Worm (Caenorhabditis elegans) whole organism, L3 larva: ENCODE measurements around the gene EGAP1.5.

Experiments
- R02D3.7 ChIP-seq: fragments of 150-350 bp; optimal IDR thresholded peaks from 2 replicates; lab custom pipeline; 2014; ENCODE audit warnings: missing biosample characterization, missing genetic modification characterization
- ZK546.5 ChIP-seq: sonication (generic microtip); optimal IDR thresholded peaks from 2 replicates; lab custom pipeline; 2017; ENCODE audit warnings: missing biosample characterization, missing genetic modification characterization
- ama-1 ChIP-seq: fragments of 150-350 bp; optimal IDR thresholded peaks from 2 replicates; lab custom pipeline; 2018
- ceh-16 ChIP-seq: sonication (generic microtip); optimal IDR thresholded peaks from 2 replicates; lab custom pipeline; 2017; ENCODE audit warnings: missing biosample characterization, missing genetic modification characterization
- ceh-28 ChIP-seq: fragments of 150-350 bp; optimal IDR thresholded peaks from 2 replicates; lab custom pipeline; 2014; ENCODE audit warnings: missing biosample characterization, missing genetic modification reagents, missing genetic modification characterization
- daf-12 ChIP-seq: fragments of 150-350 bp; optimal IDR thresholded peaks from 2 replicates; lab custom pipeline; 2014; ENCODE audit warnings: missing biosample characterization, missing genetic modification reagents, missing genetic modification characterization
- egl-27 ChIP-seq: sonication (generic microtip); optimal IDR thresholded peaks from 4 replicates; lab custom pipeline; 2017; ENCODE audit warnings: missing biosample characterization, missing genetic modification reagents, missing genetic modification characterization
- egl-5 ChIP-seq: fragments of 150-350 bp; optimal IDR thresholded peaks from 2 replicates; lab custom pipeline; 2017; ENCODE audit warnings: missing biosample characterization, missing genetic modification reagents, missing genetic modification characterization, inconsistent platforms
- elt-1 ChIP-seq: fragments of 150-350 bp; optimal IDR thresholded peaks from 2 replicates; lab custom pipeline; 2014; ENCODE audit warnings: missing biosample characterization, missing genetic modification characterization
- elt-2 ChIP-seq: sonication (generic microtip); optimal IDR thresholded peaks from 2 replicates; lab custom pipeline; 2016; ENCODE audit warnings: missing genetic modification reagents, mild to moderate bottlenecking, missing genetic modification characterization, missing compliant biosample characterization
- elt-3 ChIP-seq, 3 experiments: fragments of 150-350 bp in 1 of 3; sonication (generic microtip) in 2 of 3; optimal IDR thresholded peaks; 2 replicates in 2 of 3; 4 replicates in 1 of 3; lab custom pipeline; 2014 to 2017; ENCODE audit warnings: missing biosample characterization in 3 of 3, missing genetic modification characterization in 3 of 3
- eor-1 ChIP-seq, 2 experiments: fragments of 150-350 bp; optimal IDR thresholded peaks; 2 replicates each; lab custom pipeline; 2014 to 2018; ENCODE audit warnings: missing biosample characterization in 2 of 2, missing genetic modification characterization in 2 of 2
- fkh-10 ChIP-seq: sonication (generic microtip); optimal IDR thresholded peaks from 2 replicates; lab custom pipeline; 2017; ENCODE audit warnings: missing biosample characterization, missing genetic modification reagents, missing genetic modification characterization
- fkh-2 ChIP-seq: fragments of 150-350 bp; optimal IDR thresholded peaks from 2 replicates; lab custom pipeline; 2014; ENCODE audit warnings: missing biosample characterization, missing genetic modification reagents, missing genetic modification characterization
- fos-1 ChIP-seq: fragments of 150-350 bp; optimal IDR thresholded peaks from 2 replicates; lab custom pipeline; 2014; ENCODE audit warnings: missing biosample characterization, missing genetic modification characterization
- hmg-11 ChIP-seq: sonication (generic microtip); optimal IDR thresholded peaks from 2 replicates; lab custom pipeline; 2016; ENCODE audit warnings: missing genetic modification characterization, missing compliant biosample characterization
- jun-1 ChIP-seq: fragments of 150-350 bp; optimal IDR thresholded peaks from 2 replicates; lab custom pipeline; 2014; ENCODE audit warnings: missing biosample characterization, missing genetic modification reagents, missing genetic modification characterization
- lin-39 ChIP-seq: fragments of 150-350 bp; optimal IDR thresholded peaks from 2 replicates; lab custom pipeline; 2018; ENCODE audit warnings: missing biosample characterization, missing genetic modification reagents, missing genetic modification characterization
- lsy-12 ChIP-seq: sonication (generic microtip); optimal IDR thresholded peaks from 2 replicates; lab custom pipeline; 2016; ENCODE audit warnings: mild to moderate bottlenecking, missing genetic modification characterization, missing compliant biosample characterization
- mdl-1 ChIP-seq: fragments of 150-350 bp; optimal IDR thresholded peaks from 2 replicates; lab custom pipeline; 2014; ENCODE audit warnings: missing biosample characterization, missing genetic modification characterization
- nfya-1 ChIP-seq: sonication (generic microtip); optimal IDR thresholded peaks from 2 replicates; lab custom pipeline; 2017; ENCODE audit warnings: missing genetic modification characterization, mild to moderate bottlenecking, missing compliant biosample characterization, antibody characterized with exemption, moderate library complexity; ENCODE audit not compliant: insufficient read depth
- nhr-11 ChIP-seq: fragments of 150-350 bp; optimal IDR thresholded peaks from 2 replicates; lab custom pipeline; 2014; ENCODE audit warnings: missing biosample characterization, missing genetic modification characterization
- nhr-23 ChIP-seq: fragments of 150-350 bp; optimal IDR thresholded peaks from 2 replicates; lab custom pipeline; 2014; ENCODE audit warnings: missing biosample characterization, missing genetic modification reagents, missing genetic modification characterization
- nhr-25 ChIP-seq: sonication (generic microtip); optimal IDR thresholded peaks from 2 replicates; lab custom pipeline; 2017; ENCODE audit warnings: missing biosample characterization, missing genetic modification characterization
- nhr-43 ChIP-seq: sonication (generic microtip); optimal IDR thresholded peaks from 2 replicates; lab custom pipeline; 2016; ENCODE audit warnings: mild to moderate bottlenecking, missing genetic modification characterization, missing compliant biosample characterization; ENCODE audit not compliant: poor library complexity, severe bottlenecking
- nhr-76 ChIP-seq: fragments of 150-350 bp; sonication (generic microtip); optimal IDR thresholded peaks from 5 replicates; lab custom pipeline; 2014; ENCODE audit warnings: missing biosample characterization, missing genetic modification characterization
- nhr-77 ChIP-seq: fragments of 150-350 bp; optimal IDR thresholded peaks from 2 replicates; lab custom pipeline; 2014; ENCODE audit warnings: missing biosample characterization, missing genetic modification characterization
- pha-4 ChIP-seq: fragments of 150-350 bp; optimal IDR thresholded peaks from 2 replicates; lab custom pipeline; 2014; ENCODE audit warnings: missing biosample characterization, missing genetic modification reagents, missing genetic modification characterization
- pqm-1 ChIP-seq: fragments of 150-350 bp; optimal IDR thresholded peaks from 2 replicates; lab custom pipeline; 2017; ENCODE audit warnings: missing biosample characterization, missing genetic modification characterization, inconsistent platforms
- sea-2 ChIP-seq: fragments of 150-350 bp; sonication (generic microtip); optimal IDR thresholded peaks from 4 replicates; lab custom pipeline; 2014; ENCODE audit warnings: missing biosample characterization, missing genetic modification reagents, missing genetic modification characterization
- skn-1 ChIP-seq: fragments of 150-350 bp; optimal IDR thresholded peaks from 2 replicates; lab custom pipeline; 2014; ENCODE audit warnings: missing biosample characterization, missing genetic modification characterization
- snpc-4 ChIP-seq: fragments of 150-350 bp; optimal IDR thresholded peaks from 2 replicates; lab custom pipeline; 2014; ENCODE audit warnings: missing biosample characterization, missing genetic modification characterization
- tbx-2 ChIP-seq: sonication (generic microtip); optimal IDR thresholded peaks from 2 replicates; lab custom pipeline; 2016; ENCODE audit warnings: mild to moderate bottlenecking, missing genetic modification characterization, missing compliant biosample characterization
- unc-62 ChIP-seq: fragments of 150-350 bp; sonication (generic microtip); optimal IDR thresholded peaks from 4 replicates; lab custom pipeline; 2014; ENCODE audit warnings: missing biosample characterization, missing genetic modification reagents, missing genetic modification characterization
- zag-1 ChIP-seq: fragments of 150-350 bp; optimal IDR thresholded peaks from 2 replicates; lab custom pipeline; 2014; ENCODE audit warnings: missing biosample characterization, missing genetic modification characterization
- ztf-4 ChIP-seq: fragments of 150-350 bp; optimal IDR thresholded peaks from 2 replicates; lab custom pipeline; 2014; ENCODE audit warnings: missing biosample characterization, missing genetic modification characterization

EGAP1.5 gene

ce11 chrIII:5934138-5934658 lies 2.7 kb downstream of the EGAP1.5 start:
- no peak for TF ChIP-seq nhr-76
- TF ChIP-seq egl-5 (tag; lab: Kevin White, UChicago) = peak; percentile 41
- peak; percentile 56 for TF ChIP-seq fkh-10 (GFP tag; lab: Kevin White, UChicago)
- TF ChIP-seq, all 47 proteins: peak for 2

ce11 chrIII:5936992-5937391 lies 5.5 kb downstream of the EGAP1.5 start, which contains the start of gene EGAP1.1:
EGAP1.1 (minus strand) TSS chrIII:5937220.
- TF ChIP-seq nfya-1 (tag; lab: Kevin White, UChicago) (peak; percentile 4), eor-1 (tag; optimal IDR thresholded peaks at IDR 0.05; lab: Kevin White, UChicago) (no peak), daf-12 (no peak)
- TF ChIP-seq, all 47 proteins: peak for 1

- peak; percentile 62 for TF ChIP-seq skn-1 (tag; lab: Kevin White, UChicago)
- TF ChIP-seq pha-4 (tag; lab: Kevin White, UChicago) = peak; percentile 52
- TF ChIP-seq nfya-1 (tag; lab: Kevin White, UChicago) = peak; percentile 83
- no peak for TF ChIP-seq R02D3.7
- peak; percentile 23 for TF ChIP-seq mdl-1 (tag; lab: Kevin White, UChicago)
- no peak for TF ChIP-seq nhr-11 (tag; lab: Kevin White, UChicago)
- no peak for TF ChIP-seq nhr-77 (tag; lab: Kevin White, UChicago)
- TF ChIP-seq egl-5 (tag; lab: Kevin White, UChicago) = peak; percentile 38
- peak; percentile 73 for TF ChIP-seq egl-27 (tag; lab: Kevin White, UChicago)
- TF ChIP-seq unc-62 (GFP tag; lab: Kevin White, UChicago) = peak; percentile 93
- no peak for TF ChIP-seq sea-2 (GFP tag; lab: Kevin White, UChicago)
- peak; percentile 15 for TF ChIP-seq ama-1
- TF ChIP-seq snpc-4 (tag; lab: Kevin White, UChicago) = peak; percentile 40
- no peak for TF ChIP-seq daf-12
- peak in 1 of 2 experiments; percentile 54 for TF ChIP-seq eor-1 (tag; optimal IDR thresholded peaks at IDR 0.05; lab: Kevin White, UChicago)
- TF ChIP-seq nhr-76 = no peak
- peak; percentile 32 for TF ChIP-seq ceh-16
- TF ChIP-seq lin-39 (tag; lab: Kevin White, UChicago) = peak; percentile 96
- TF ChIP-seq fos-1 (tag; lab: Kevin White, UChicago) = peak; percentile 55
- peak; percentile 6 for TF ChIP-seq hmg-11 (tag; lab: Kevin White, UChicago)
- TF ChIP-seq nhr-23 = peak; percentile 95
- TF ChIP-seq ceh-28 (tag; lab: Kevin White, UChicago) = peak; percentile 72
- peak; percentile 97 for TF ChIP-seq elt-1
- peak in 1 of 3 experiments; percentile 52 for TF ChIP-seq elt-3 (tag; optimal IDR thresholded peaks at IDR 0.05; lab: Kevin White, UChicago)
- TF ChIP-seq zag-1 (tag; lab: Kevin White, UChicago) = no peak
- peak; percentile 95 for TF ChIP-seq nhr-25 (tag; lab: Kevin White, UChicago)
- TF ChIP-seq ZK546.5 (tag; lab: Kevin White, UChicago) = no peak
- peak; percentile 14 for TF ChIP-seq ztf-4
- TF ChIP-seq jun-1 (tag; lab: Kevin White, UChicago) = peak; percentile 21
- TF ChIP-seq tbx-2 (tag; lab: Kevin White, UChicago) = peak; percentile 38
- TF ChIP-seq nhr-43 (tag; lab: Kevin White, UChicago) = peak; percentile 78
- peak; percentile 50 for TF ChIP-seq elt-2 (tag; lab: Kevin White, UChicago)
Observed at ce11 chrIII:5938013-5938412, 6.5 kb downstream of the EGAP1.5 start.

ce11 chrIII:5938790-5939452 lies 7.4 kb downstream of the EGAP1.5 start:
- peak; percentile 13 for TF ChIP-seq lin-39 (tag; lab: Kevin White, UChicago)
- TF ChIP-seq pqm-1 (tag; lab: Kevin White, UChicago) = peak; percentile 61
- TF ChIP-seq snpc-4 (tag; lab: Kevin White, UChicago) = no peak
- TF ChIP-seq egl-5 (tag; lab: Kevin White, UChicago) = no peak
- TF ChIP-seq lsy-12 (tag; lab: Kevin White, UChicago) = no peak
- peak; percentile 57 for TF ChIP-seq pha-4 (tag; lab: Kevin White, UChicago)
- TF ChIP-seq fkh-10 (GFP tag; lab: Kevin White, UChicago) = no peak
- no peak for TF ChIP-seq skn-1 (tag; lab: Kevin White, UChicago)
- TF ChIP-seq fkh-2 (tag; lab: Kevin White, UChicago) = no peak
- TF ChIP-seq elt-2 (tag; lab: Kevin White, UChicago) = peak; percentile 69
- TF ChIP-seq, all 47 proteins: peak for 4
